Worm (Caenorhabditis elegans) whole organism, L4 larva: ENCODE data around the gene bpl-1.

Source experiments
- Y5F2A.4 ChIP-seq: fragments of 200-800 bp; sonication (Bioruptor generic); optimal IDR thresholded peaks from 2 replicates; lab custom pipeline; 2018; ENCODE audit warnings: mild to moderate bottlenecking, missing genetic modification characterization, missing compliant biosample characterization
- aly-2 ChIP-seq: sonication (generic microtip); optimal IDR thresholded peaks from 2 replicates; lab custom pipeline; 2018; ENCODE audit warnings: missing biosample characterization, missing genetic modification characterization
- ceh-32 ChIP-seq: sonication (generic microtip); optimal IDR thresholded peaks from 2 replicates; lab custom pipeline; 2016; ENCODE audit warnings: mild to moderate bottlenecking, missing genetic modification characterization, missing compliant biosample characterization; ENCODE audit not compliant: poor library complexity
- cey-2 ChIP-seq: sonication (generic microtip); optimal IDR thresholded peaks from 3 replicates; lab custom pipeline; 2017; ENCODE audit warnings: missing genetic modification characterization, mild to moderate bottlenecking, missing compliant biosample characterization, antibody characterized with exemption, borderline replicate concordance; ENCODE audit not compliant: insufficient read depth
- daf-16 ChIP-seq, 3 experiments: sonication (generic microtip); optimal IDR thresholded peaks; 2 replicates each; lab custom pipeline; 2016 to 2017; ENCODE audit warnings: missing genetic modification characterization in 3 of 3, missing genetic modification reagents in 3 of 3, mild to moderate bottlenecking in 2 of 3, missing compliant biosample characterization in 2 of 3, missing biosample characterization in 1 of 3, moderate library complexity in 1 of 3
- dmd-6 ChIP-seq: fragments of 200-800 bp; sonication (Bioruptor generic); IDR thresholded peaks from 2 replicates; pipeline ENCODE4 v1.3.6; 2022; ENCODE audit warnings: missing genetic modification reagents, missing genetic modification characterization, missing compliant biosample characterization
- dmd-8 ChIP-seq: fragments of 200-800 bp; sonication (Bioruptor generic); IDR thresholded peaks from 2 replicates; pipeline ENCODE4 v1.3.6; 2022; ENCODE audit warnings: missing genetic modification characterization, missing compliant biosample characterization
- dmd-9 ChIP-seq: fragments of 200-800 bp; sonication (Bioruptor generic); IDR thresholded peaks from 2 replicates; pipeline ENCODE4 v1.3.6; 2022; ENCODE audit warnings: missing genetic modification reagents, missing genetic modification characterization, missing compliant biosample characterization
- dve-1 ChIP-seq: sonication (generic microtip); optimal IDR thresholded peaks from 2 replicates; lab custom pipeline; 2017; ENCODE audit warnings: antibody characterized with exemption, mild to moderate bottlenecking, missing genetic modification characterization, missing compliant biosample characterization; ENCODE audit not compliant: insufficient read depth
- fos-1 ChIP-seq: fragments of 150-350 bp; optimal IDR thresholded peaks from 2 replicates; lab custom pipeline; 2014; ENCODE audit warnings: missing biosample characterization, missing genetic modification characterization
- gei-8 ChIP-seq: fragments of 200-800 bp; sonication (Bioruptor generic); optimal IDR thresholded peaks from 2 replicates; lab custom pipeline; 2018; ENCODE audit warnings: mild to moderate bottlenecking, missing genetic modification characterization, missing compliant biosample characterization
- hlh-11 ChIP-seq: fragments of 200-800 bp; sonication (Bioruptor generic); optimal IDR thresholded peaks from 2 replicates; lab custom pipeline; 2018; ENCODE audit warnings: mild to moderate bottlenecking, missing genetic modification characterization, missing compliant biosample characterization
- hlh-30 ChIP-seq: sonication (generic microtip); optimal IDR thresholded peaks from 2 replicates; lab custom pipeline; 2017; ENCODE audit warnings: antibody characterized with exemption, mild to moderate bottlenecking, missing genetic modification characterization, missing compliant biosample characterization; ENCODE audit not compliant: insufficient read depth
- hmg-1.1 ChIP-seq: fragments of 200-800 bp; sonication (Bioruptor generic); IDR thresholded peaks from 2 replicates; pipeline ENCODE4 v1.3.6; 2022; ENCODE audit warnings: missing genetic modification reagents, missing genetic modification characterization, missing compliant biosample characterization
- lin-38 ChIP-seq: fragments of 200-800 bp; sonication (Bioruptor generic); IDR thresholded peaks from 2 replicates; pipeline ENCODE4 v1.3.6; 2022; ENCODE audit warnings: missing genetic modification reagents, missing genetic modification characterization, missing compliant biosample characterization
- lin-39 ChIP-seq: fragments of 150-350 bp; optimal IDR thresholded peaks from 2 replicates; lab custom pipeline; 2014; ENCODE audit warnings: missing biosample characterization, missing genetic modification reagents, missing genetic modification characterization
- mxl-2 ChIP-seq: fragments of 200-800 bp; sonication (Bioruptor generic); conservative IDR thresholded peaks from 2 replicates; pipeline ENCODE4 v1.3.6; 2022; ENCODE audit warnings: missing genetic modification reagents, missing genetic modification characterization, missing compliant biosample characterization
- mxl-3 ChIP-seq: fragments of 200-800 bp; sonication (Bioruptor generic); optimal IDR thresholded peaks from 2 replicates; lab custom pipeline; 2018; ENCODE audit warnings: mild to moderate bottlenecking, missing genetic modification characterization, missing compliant biosample characterization
- nhr-11 ChIP-seq: fragments of 150-350 bp; optimal IDR thresholded peaks from 2 replicates; lab custom pipeline; 2014; ENCODE audit warnings: missing biosample characterization, missing genetic modification characterization
- nhr-111 ChIP-seq: fragments of 200-800 bp; sonication (Bioruptor generic); optimal IDR thresholded peaks from 2 replicates; lab custom pipeline; 2018; ENCODE audit warnings: mild to moderate bottlenecking, missing genetic modification characterization, missing compliant biosample characterization
- nhr-28 ChIP-seq: fragments of 150-350 bp; optimal IDR thresholded peaks from 2 replicates; lab custom pipeline; 2014; ENCODE audit warnings: missing biosample characterization, missing genetic modification characterization
- nhr-48 ChIP-seq: sonication (generic microtip); optimal IDR thresholded peaks from 2 replicates; lab custom pipeline; 2016; ENCODE audit warnings: mild to moderate bottlenecking, missing genetic modification characterization, missing compliant biosample characterization
- nhr-76 ChIP-seq: fragments of 150-350 bp; optimal IDR thresholded peaks from 2 replicates; lab custom pipeline; 2014; ENCODE audit warnings: missing biosample characterization, missing genetic modification characterization
- nhr-77 ChIP-seq: fragments of 150-350 bp; optimal IDR thresholded peaks from 2 replicates; lab custom pipeline; 2014; ENCODE audit warnings: missing biosample characterization, missing genetic modification characterization
- pha-4 ChIP-seq, 2 experiments: fragments of 150-350 bp in 1 of 2; fragments of 200-800 bp in 1 of 2; sonication (Bioruptor generic) in 1 of 2; IDR thresholded peaks in 1 of 2; optimal IDR thresholded peaks in 1 of 2; 2 replicates each; pipeline versions ENCODE4 v1.3.6 to Lab custom; 2014 to 2022; ENCODE audit warnings: missing genetic modification characterization in 2 of 2, missing genetic modification reagents in 2 of 2, missing biosample characterization in 1 of 2, missing compliant biosample characterization in 1 of 2
- php-3 ChIP-seq: fragments of 200-800 bp; sonication (Bioruptor generic); IDR thresholded peaks from 2 replicates; pipeline ENCODE4 v1.3.6; 2022; ENCODE audit warnings: missing genetic modification reagents, missing genetic modification characterization, missing compliant biosample characterization
- pqm-1 ChIP-seq: sonication (generic microtip); optimal IDR thresholded peaks from 2 replicates; lab custom pipeline; 2017; ENCODE audit warnings: missing biosample characterization, missing genetic modification characterization
- sdz-12 ChIP-seq: fragments of 200-800 bp; sonication (Bioruptor generic); optimal IDR thresholded peaks from 2 replicates; lab custom pipeline; 2018; ENCODE audit warnings: mild to moderate bottlenecking, missing genetic modification characterization, missing compliant biosample characterization
- snpc-1.2 ChIP-seq: fragments of 200-800 bp; sonication (Bioruptor generic); IDR thresholded peaks from 2 replicates; pipeline ENCODE4 v1.3.6; 2022; ENCODE audit warnings: missing genetic modification reagents, missing genetic modification characterization, missing compliant biosample characterization
- tra-1 ChIP-seq: fragments of 200-800 bp; sonication (Bioruptor generic); IDR thresholded peaks from 2 replicates; pipeline ENCODE4 v1.3.6; 2022; ENCODE audit warnings: missing genetic modification reagents, missing genetic modification characterization, missing compliant biosample characterization
- unc-62 ChIP-seq, 3 experiments: fragments of 150-350 bp in 1 of 3; sonication (generic microtip); optimal IDR thresholded peaks in 2 of 3; peaks in 1 of 3; 1 replicate in 1 of 3; 2 replicates in 2 of 3; lab custom pipeline; 2014 to 2017; ENCODE audit warnings: missing biosample characterization in 3 of 3, missing genetic modification characterization in 3 of 3, missing genetic modification reagents in 3 of 3, missing genotype in 1 of 3
- zag-1 ChIP-seq: fragments of 150-350 bp; optimal IDR thresholded peaks from 2 replicates; lab custom pipeline; 2014; ENCODE audit warnings: missing biosample characterization, missing genetic modification characterization
- zip-11 ChIP-seq: fragments of 200-800 bp; sonication (Bioruptor generic); IDR thresholded peaks from 2 replicates; pipeline ENCODE4 v1.3.6; 2022; ENCODE audit warnings: missing genetic modification characterization, missing compliant biosample characterization
- ztf-11 ChIP-seq: fragments of 150-350 bp; optimal IDR thresholded peaks from 2 replicates; lab custom pipeline; 2014; ENCODE audit warnings: missing biosample characterization, missing genetic modification characterization

The bpl-1 gene

ce11 chrII:6281002-6281401, 7.0 kb downstream of the bpl-1 start, which contains the start of gene scly-1:
Gene scly-1, minus strand, starts transcription at chrII:6281102.
- TF ChIP-seq mxl-2 (GFP tag; lab: Robert Waterston, UW) (no peak), mxl-3 (no peak), zag-1 (tag; lab: Kevin White, UChicago) (no peak), fos-1 (no peak), dmd-9 (GFP tag; lab: Robert Waterston, UW) (no peak), daf-16 (GFP tag; optimal IDR thresholded peaks at IDR 0.05; lab: Kevin White, UChicago) (no peak), daf-16 (tag; optimal IDR thresholded peaks at IDR 0.05; lab: Kevin White, UChicago) (no peak), php-3 (no peak), snpc-1.2 (GFP tag; lab: Robert Waterston, UW) (no peak), nhr-111 (GFP tag; lab: Kevin White, UChicago) (no peak), tra-1 (GFP tag; lab: Robert Waterston, UW) (no peak), Y5F2A.4 (GFP tag; lab: Kevin White, UChicago) (no peak), nhr-48 (tag; lab: Kevin White, UChicago) (no peak), sdz-12 (no peak), aly-2 (tag; lab: Kevin White, UChicago) (no peak), hmg-1.1 (no peak), ceh-32 (no peak), unc-62 (GFP tag; optimal IDR thresholded peaks at IDR 0.05 in 1 of 2; lab: Kevin White, UChicago) (no peak), unc-62 (tag; optimal IDR thresholded peaks at IDR 0.05; lab: Kevin White, UChicago) (no peak), zip-11 (no peak), nhr-76 (no peak)

DNA sequence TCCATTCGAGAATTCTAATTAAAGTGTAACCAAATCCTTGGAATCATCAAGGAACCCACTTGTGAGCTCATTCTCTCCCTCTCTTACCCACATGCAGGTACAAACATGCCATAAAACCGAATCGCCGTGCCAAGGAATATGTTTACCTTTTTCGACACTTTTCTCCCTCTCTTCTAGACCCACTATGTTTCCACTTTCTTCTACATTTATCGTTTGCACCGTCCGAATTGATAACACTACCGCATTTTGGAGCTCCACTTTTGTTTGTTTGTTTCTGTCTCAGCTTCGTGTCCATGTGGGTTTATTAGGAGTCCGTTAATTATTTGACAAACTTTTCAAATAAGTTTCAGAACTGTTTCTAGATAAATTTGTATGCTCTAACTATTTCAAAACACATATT, 7.9 kb downstream of the bpl-1 start:
- TF ChIP-seq nhr-77 (tag; lab: Kevin White, UChicago) (peak; percentile 9), ztf-11 (tag; lab: Kevin White, UChicago) (no peak), gei-8 (GFP tag; lab: Kevin White, UChicago) (no peak), cey-2 (tag; lab: Kevin White, UChicago) (no peak), nhr-28 (peak; percentile 45), hmg-1.1 (no peak), daf-16 (GFP tag; optimal IDR thresholded peaks at IDR 0.05; lab: Kevin White, UChicago) (no peak), daf-16 (tag; optimal IDR thresholded peaks at IDR 0.05; lab: Kevin White, UChicago) (peak; percentile 69), pha-4 (GFP tag; IDR thresholded peaks at IDR 0.05; lab: Robert Waterston, UW) (no peak), pha-4 (tag; optimal IDR thresholded peaks at IDR 0.05; lab: Kevin White, UChicago) (no peak), pqm-1 (tag; lab: Kevin White, UChicago) (peak; percentile 59), php-3 (peak; percentile 24; the same call in 1 of the 2 replicates)

ce11 chrII:6283074-6283473, 9.1 kb downstream of the bpl-1 start, which contains the start of gene F13H8.1:
Gene F13H8.1, plus strand, starts transcription at chrII:6283384.
- TF ChIP-seq dmd-8 (no peak), nhr-28 (peak; percentile 56), dmd-6 (GFP tag; lab: Robert Waterston, UW) (peak; percentile 33; the same call in 1 of the 2 replicates), daf-16 (GFP tag; optimal IDR thresholded peaks at IDR 0.05; lab: Kevin White, UChicago) (no peak), daf-16 (tag; optimal IDR thresholded peaks at IDR 0.05; lab: Kevin White, UChicago) (peak; percentile 76), dve-1 (tag; lab: Kevin White, UChicago) (peak; percentile 64), lin-38 (GFP tag; lab: Robert Waterston, UW) (no peak), nhr-76 (no peak), pqm-1 (tag; lab: Kevin White, UChicago) (peak; percentile 63), hlh-11 (tag; lab: Kevin White, UChicago) (peak; percentile 58), php-3 (peak; percentile 64; the same call in 1 of the 2 replicates), hlh-30 (peak; percentile 52)

DNA sequence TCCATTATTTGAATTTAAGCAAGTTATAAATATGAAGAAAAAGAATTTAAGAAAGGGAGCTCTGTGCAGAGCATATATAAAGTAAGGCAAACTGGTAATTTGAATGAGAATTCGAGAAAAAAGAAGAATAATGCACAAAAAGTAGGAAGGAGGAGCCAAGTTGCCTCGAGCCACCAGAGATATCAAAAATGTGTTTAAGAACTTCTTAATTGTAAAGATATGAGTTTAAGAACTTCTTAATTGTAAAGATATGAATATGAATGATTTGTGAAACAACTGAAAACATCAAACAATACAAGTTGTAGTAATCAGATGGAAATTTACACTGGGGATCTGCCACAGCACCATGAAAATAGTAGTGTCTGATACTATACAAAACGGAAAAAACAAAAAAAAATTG, 12.8 kb downstream of the bpl-1 start, which contains the start of gene F13H8.6:
TSS of gene F13H8.6 (minus strand) at position 101 of the 400 bp plus-strand sequence.
- TF ChIP-seq unc-62 (GFP tag; optimal IDR thresholded peaks at IDR 0.05 in 1 of 2; lab: Kevin White, UChicago) (peak in 1 of 2 experiments; percentile 69), unc-62 (tag; optimal IDR thresholded peaks at IDR 0.05; lab: Kevin White, UChicago) (no peak), lin-39 (no peak), nhr-11 (tag; lab: Kevin White, UChicago) (no peak)
